Worm (Caenorhabditis elegans) whole organism, L1 larva: ENCODE data around the gene sms-3.

ENCODE experiments used
- aly-2 ChIP-seq: fragments of 150-350 bp; optimal IDR thresholded peaks from 2 replicates; lab custom pipeline; 2014; ENCODE audit warnings: missing biosample characterization, missing genetic modification characterization
- ama-1 ChIP-seq: fragments of 150-350 bp; optimal IDR thresholded peaks from 2 replicates; lab custom pipeline; 2014
- blmp-1 ChIP-seq: fragments of 150-350 bp; optimal IDR thresholded peaks from 2 replicates; lab custom pipeline; 2014; ENCODE audit warnings: missing biosample characterization, missing genetic modification characterization
- egl-27 ChIP-seq, 2 experiments: fragments of 150-350 bp in 1 of 2; sonication (generic microtip); optimal IDR thresholded peaks; 3 replicates each; lab custom pipeline; 2017 to 2018; ENCODE audit warnings: missing biosample characterization in 2 of 2, missing genetic modification characterization in 2 of 2, missing genetic modification reagents in 2 of 2
- elt-3 ChIP-seq, 6 experiments: fragments of 150-350 bp in 1 of 6; sonication (generic microtip); optimal IDR thresholded peaks; 2 replicates each; lab custom pipeline; 2017 to 2018; ENCODE audit warnings: missing biosample characterization in 6 of 6, missing genetic modification characterization in 6 of 6, inconsistent platforms in 1 of 6
- lin-13 ChIP-seq: fragments of 150-350 bp; optimal IDR thresholded peaks from 2 replicates; lab custom pipeline; 2014; ENCODE audit warnings: missing biosample characterization, missing genetic modification reagents, missing genetic modification characterization
- lin-39 ChIP-seq: fragments of 150-350 bp; optimal IDR thresholded peaks from 2 replicates; lab custom pipeline; 2014; ENCODE audit warnings: missing biosample characterization, missing genetic modification reagents, missing genetic modification characterization
- nhr-11 ChIP-seq: fragments of 150-350 bp; optimal IDR thresholded peaks from 2 replicates; lab custom pipeline; 2014; ENCODE audit warnings: missing biosample characterization, missing genetic modification characterization
- nhr-237 ChIP-seq: fragments of 150-350 bp; optimal IDR thresholded peaks from 2 replicates; lab custom pipeline; 2014; ENCODE audit warnings: missing biosample characterization, missing genetic modification characterization
- sptf-1 ChIP-seq: fragments of 150-350 bp; optimal IDR thresholded peaks from 2 replicates; lab custom pipeline; 2014; ENCODE audit warnings: missing biosample characterization, missing genetic modification characterization
- unc-30 ChIP-seq: sonication (generic microtip); optimal IDR thresholded peaks from 2 replicates; lab custom pipeline; 2017; ENCODE audit warnings: missing biosample characterization, missing genetic modification characterization

- TF ChIP-seq blmp-1 (no peak), nhr-11 (tag; lab: Kevin White, UChicago) (no peak), elt-3 (tag; optimal IDR thresholded peaks at IDR 0.05; lab: Kevin White, UChicago) (no peak), lin-13 (GFP tag; lab: Kevin White, UChicago) (no peak), nhr-237 (no peak), unc-30 (tag; lab: Kevin White, UChicago) (no peak), sptf-1 (no peak), ama-1 (lab: Kevin White, UChicago) (no peak), lin-39 (no peak), egl-27 (tag; optimal IDR thresholded peaks at IDR 0.05; lab: Kevin White, UChicago) (no peak), aly-2 (no peak)
Observed at ce11 chrIII:1570006-1570405, 30.9 kb downstream of the sms-3 start, which contains the start of gene rep-1.
